Fruit fly (Drosophila melanogaster) Kc167 (cell line): ENCODE results near the gene Acn.

ENCODE experiments used
- Myc ChIP-seq: fragments of >200 bp; optimal IDR thresholded peaks from 2 replicates; lab custom pipeline; 2017; ENCODE audit warnings: missing external identifiers
- Sin3A ChIP-seq: fragments of >200 bp; optimal IDR thresholded peaks from 2 replicates; lab custom pipeline; 2018; ENCODE audit warnings: missing external identifiers
- h ChIP-seq: fragments of >200 bp; optimal IDR thresholded peaks from 3 replicates; lab custom pipeline; 2018; ENCODE audit warnings: missing external identifiers
- insv ChIP-seq: fragments of >200 bp; optimal IDR thresholded peaks from 3 replicates; lab custom pipeline; 2018; ENCODE audit warnings: missing external identifiers
- psq ChIP-seq: fragments of >200 bp; optimal IDR thresholded peaks from 2 replicates; lab custom pipeline; 2017; ENCODE audit warnings: missing external identifiers

- TF ChIP-seq psq (lab: Kevin White, UChicago) (no peak), h (lab: Kevin White, UChicago) (no peak), Sin3A (lab: Kevin White, UChicago) (no peak), insv (lab: Kevin White, UChicago) (no peak), Myc (lab: Kevin White, UChicago) (no peak)
Measured at dm6 chr2L:19041590-19041989, 3.6 kb upstream of the Acn start, which contains the start of gene Catsup.
